Fruit fly (Drosophila melanogaster) Kc167 (cell line): Measurements from ENCODE around the gene CG14710.

ENCODE experiments used
- Myc ChIP-seq: fragments of >200 bp; optimal IDR thresholded peaks from 2 replicates; lab custom pipeline; 2017; ENCODE audit warnings: missing external identifiers
- Sin3A ChIP-seq: fragments of >200 bp; optimal IDR thresholded peaks from 2 replicates; lab custom pipeline; 2018; ENCODE audit warnings: missing external identifiers
- h ChIP-seq: fragments of >200 bp; optimal IDR thresholded peaks from 3 replicates; lab custom pipeline; 2018; ENCODE audit warnings: missing external identifiers
- psq ChIP-seq: fragments of >200 bp; optimal IDR thresholded peaks from 2 replicates; lab custom pipeline; 2017; ENCODE audit warnings: missing external identifiers
- ttk ChIP-seq: sonication (Bioruptor generic); optimal IDR thresholded peaks from 2 replicates; lab custom pipeline; 2017; ENCODE audit warnings: missing external identifiers

dm6 chr3R:11657786-11658193 is 37.9 kb downstream of the CG14710 start:
- no peak for TF ChIP-seq psq (lab: Kevin White, UChicago)
- no peak for TF ChIP-seq Sin3A (lab: Kevin White, UChicago)
- no peak for TF ChIP-seq h (lab: Kevin White, UChicago)
- no peak for TF ChIP-seq Myc
- no peak for TF ChIP-seq ttk (lab: Kevin White, UChicago)
